Worm (Caenorhabditis elegans): ENCODE data around the gene glb-15.

Gene glb-15

DNA sequence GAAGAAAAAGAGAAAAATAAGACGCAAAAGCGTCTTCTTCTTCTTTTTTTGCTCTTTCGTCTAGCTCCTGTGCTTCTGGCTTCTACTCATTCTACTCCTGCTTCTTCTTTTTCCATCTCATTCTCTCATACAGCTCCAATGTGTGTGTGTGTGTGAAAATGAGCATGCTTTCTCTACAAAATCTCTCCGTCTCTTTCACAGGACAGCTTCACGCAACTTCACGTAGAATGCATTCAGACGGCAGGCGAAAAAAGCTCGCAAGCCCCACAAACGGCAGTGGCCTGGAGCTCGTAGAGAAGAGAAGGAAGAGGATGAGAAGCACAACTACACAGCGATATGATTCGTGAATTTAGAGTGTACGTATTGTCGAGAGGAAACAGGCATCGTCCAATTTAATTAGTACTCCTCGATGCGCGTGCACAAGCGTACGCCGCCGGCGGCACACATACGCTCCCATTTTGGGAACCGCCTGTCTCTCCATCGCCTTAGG, 23.3 kb upstream of the glb-15 start:
- no peak for TF ChIP-seq ZK546.5 (tag; optimal IDR thresholded peaks at IDR 0.05)
- TF ChIP-seq unc-55 (GFP tag; optimal IDR thresholded peaks at IDR 0.05), result peak; percentile 93
- no peak for TF ChIP-seq nhr-11 (tag; optimal IDR thresholded peaks at IDR 0.05)
- no peak for TF ChIP-seq elt-1 (tag; optimal IDR thresholded peaks at IDR 0.05)
- no peak for TF ChIP-seq ceh-82 (tag; optimal IDR thresholded peaks at IDR 0.05)
- TF ChIP-seq sem-4 (tag; optimal IDR thresholded peaks at IDR 0.05), result peak; percentile 62
- TF ChIP-seq snpc-4 (tag; optimal IDR thresholded peaks at IDR 0.05), result no peak
- no peak for TF ChIP-seq alr-1 (tag; optimal IDR thresholded peaks at IDR 0.05)
- TF ChIP-seq lsy-2 (tag; optimal IDR thresholded peaks at IDR 0.05), result peak in 1 of 2 experiments; percentile 71
- no peak for TF ChIP-seq ceh-16 (tag; optimal IDR thresholded peaks at IDR 0.05)
- TF ChIP-seq R02D3.7 (tag; optimal IDR thresholded peaks at IDR 0.05), result no peak
- no peak for TF ChIP-seq ztf-1 (GFP tag; conservative IDR thresholded peaks at IDR 0.05)
- TF ChIP-seq Y55F3AM.14 (GFP tag; optimal IDR thresholded peaks at IDR 0.05), result no peak
- no peak for TF ChIP-seq blmp-1 (tag; optimal IDR thresholded peaks at IDR 0.05; ENCODE audit: insufficient read depth)
- TF ChIP-seq ama-1 (optimal IDR thresholded peaks at IDR 0.05), result no peak
- no peak for TF ChIP-seq fos-1 (tag; optimal IDR thresholded peaks at IDR 0.05)
- TF ChIP-seq aly-2 (tag; optimal IDR thresholded peaks at IDR 0.05), result no peak
- TF ChIP-seq nhr-12 (tag; optimal IDR thresholded peaks at IDR 0.05), result no peak
- TF ChIP-seq unc-39 (tag; optimal IDR thresholded peaks at IDR 0.05), result no peak
- TF ChIP-seq peb-1 (tag; optimal IDR thresholded peaks at IDR 0.05), result no peak
- TF ChIP-seq egl-27 (tag; optimal IDR thresholded peaks at IDR 0.05), result no peak
- no peak for TF ChIP-seq nhr-10 (tag; optimal IDR thresholded peaks at IDR 0.05)
- no peak for TF ChIP-seq nhr-237 (tag; optimal IDR thresholded peaks at IDR 0.05)
- TF ChIP-seq mab-5 (tag; optimal IDR thresholded peaks at IDR 0.05), result no peak
- no peak for TF ChIP-seq ztf-11 (tag; optimal IDR thresholded peaks at IDR 0.05)
- no peak for TF ChIP-seq mbf-1 (tag; optimal IDR thresholded peaks at IDR 0.05)
- TF ChIP-seq mdl-1 (tag; optimal IDR thresholded peaks at IDR 0.05), result peak in 1 of 2 experiments; percentile 73
- no peak for TF ChIP-seq sma-3 (GFP tag; optimal IDR thresholded peaks at IDR 0.05)
- peak; percentile 62 for TF ChIP-seq F13H6.1 (tag; optimal IDR thresholded peaks at IDR 0.05)
- peak; percentile 42 for TF ChIP-seq sma-9 (GFP tag; optimal IDR thresholded peaks at IDR 0.05)
- no peak for TF ChIP-seq sma-9 (tag; optimal IDR thresholded peaks at IDR 0.05)
- peak; percentile 58 for TF ChIP-seq lin-11 (tag; optimal IDR thresholded peaks at IDR 0.05)
- TF ChIP-seq lin-13 (GFP tag; optimal IDR thresholded peaks at IDR 0.05), result no peak
- peak; percentile 64 for TF ChIP-seq zag-1 (tag; optimal IDR thresholded peaks at IDR 0.05)
- TF ChIP-seq elt-3 (tag; optimal IDR thresholded peaks at IDR 0.05), result no peak
- no peak for TF ChIP-seq lin-39 (tag; optimal IDR thresholded peaks at IDR 0.05)
- TF ChIP-seq unc-62 (GFP tag; optimal IDR thresholded peaks at IDR 0.05), result no peak
- peak; percentile 87 for TF ChIP-seq C34F6.9 (tag; optimal IDR thresholded peaks at IDR 0.05)
- TF ChIP-seq crh-2 (tag; optimal IDR thresholded peaks at IDR 0.05), result no peak
- TF ChIP-seq nhr-23 (tag; optimal IDR thresholded peaks at IDR 0.05), result no peak
- peak; percentile 3 for TF ChIP-seq nhr-21 (tag; optimal IDR thresholded peaks at IDR 0.05)
- no peak for TF ChIP-seq skn-1 (tag; optimal IDR thresholded peaks at IDR 0.05)
- TF ChIP-seq nhr-6 (tag; optimal IDR thresholded peaks at IDR 0.05), result peak; percentile 68
- TF ChIP-seq ztf-4 (tag; optimal IDR thresholded peaks at IDR 0.05), result peak; percentile 4
- TF ChIP-seq gmeb-1 (tag; optimal IDR thresholded peaks at IDR 0.05), result no peak
- TF ChIP-seq nhr-25 (tag; optimal IDR thresholded peaks at IDR 0.05), result no peak
- TF ChIP-seq dmd-4 (tag; optimal IDR thresholded peaks at IDR 0.05), result no peak
- peak; percentile 81 for TF ChIP-seq nhr-129 (tag; optimal IDR thresholded peaks at IDR 0.05)
- TF ChIP-seq nhr-77 (tag; optimal IDR thresholded peaks at IDR 0.05), result no peak
